Fruit fly (Drosophila melanogaster): ENCODE results near the gene Cpr78E.

dm6 chr3L:21694647-21695046 lies 27.9 kb upstream of the Cpr78E start:
- no peak for TF ChIP-seq CG8478 (optimal IDR thresholded peaks at IDR 0.05)
- TF ChIP-seq psq (optimal IDR thresholded peaks at IDR 0.05): no peak
- TF ChIP-seq EcR (GFP tag; optimal IDR thresholded peaks at IDR 0.05): no peak
- no peak for TF ChIP-seq usp (GFP tag; optimal IDR thresholded peaks at IDR 0.05)
- no peak for TF ChIP-seq pan (optimal IDR thresholded peaks at IDR 0.05)
- no peak for TF ChIP-seq Dll (optimal IDR thresholded peaks at IDR 0.05)
